Fruit fly (Drosophila melanogaster): Measurements from ENCODE around the gene Art6.

The Art6 gene

DNA sequence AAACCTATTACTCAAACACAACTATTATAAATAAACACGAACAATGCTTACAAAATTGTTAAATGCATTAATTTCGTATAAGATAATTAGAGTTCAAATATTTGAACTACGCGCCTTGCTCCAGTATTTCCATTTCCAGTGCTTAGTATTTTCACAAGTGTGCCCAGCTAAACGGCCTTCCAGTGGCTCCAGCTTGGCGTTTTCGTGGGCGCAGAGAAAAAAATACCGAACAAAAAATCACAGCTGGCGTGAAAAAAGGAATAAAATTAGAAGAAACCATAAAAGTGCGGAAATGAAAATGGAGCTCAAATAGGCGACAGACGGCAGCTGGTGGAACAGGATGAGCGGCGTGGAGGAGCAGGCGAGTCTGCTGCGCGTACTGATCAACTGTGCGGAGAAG lies 13.0 kb upstream of the Art6 start, which contains the start of gene Ipp:
TSS of gene Ipp (plus strand) at position 208 of the 400 bp plus-strand sequence.
- no peak for TF ChIP-seq Eip78C (GFP tag)
- TF ChIP-seq CG6163 (GFP tag; IDR thresholded peaks at IDR 0.05) = no peak
- TF ChIP-seq CG6854 (GFP tag; optimal IDR thresholded peaks at IDR 0.05) = no peak
- TF ChIP-seq CG8119 (GFP tag; IDR thresholded peaks at IDR 0.05) = no peak
- TF ChIP-seq fd85E (GFP tag; optimal IDR thresholded peaks at IDR 0.05) = no peak
- TF ChIP-seq eg (GFP tag; IDR thresholded peaks at IDR 0.05) = 0 out of 3 replicates have a peak, but pooled peaks have one; percentile 10
- TF ChIP-seq CG31627 (GFP tag; optimal IDR thresholded peaks at IDR 0.05) = no peak
- no peak for TF ChIP-seq Ets96B (tag; optimal IDR thresholded peaks at IDR 0.05)
- no peak for TF ChIP-seq CG10669 (GFP tag; optimal IDR thresholded peaks at IDR 0.05)

DNA sequence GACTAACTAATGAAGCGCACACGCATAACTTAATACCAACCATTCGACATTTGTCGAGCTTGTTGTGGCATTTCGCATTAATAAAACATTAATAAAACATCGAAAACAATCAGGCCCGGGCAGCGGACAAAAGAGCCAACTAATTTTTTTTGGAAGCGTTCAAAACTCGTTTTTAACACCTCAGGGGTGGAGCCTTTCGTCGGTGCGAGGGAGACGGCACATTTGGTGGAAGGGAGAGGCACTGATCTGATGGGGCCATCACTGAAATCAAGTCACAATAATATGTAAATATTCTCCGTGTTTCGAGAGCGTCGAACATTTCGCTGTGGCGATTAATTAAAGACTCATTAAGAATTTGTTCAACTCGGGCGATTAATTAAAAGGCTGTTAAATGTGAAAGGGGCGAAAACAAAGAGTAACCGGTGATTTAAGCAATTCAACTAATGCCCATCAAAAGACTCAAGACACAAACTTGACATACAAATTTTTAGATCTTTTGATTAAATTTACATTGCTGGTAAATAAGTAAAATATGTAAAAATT lies 11.3 kb upstream of the Art6 start:
- TF ChIP-seq achi (GFP tag; optimal IDR thresholded peaks at IDR 0.05) = no peak
- TF ChIP-seq vri (GFP tag; optimal IDR thresholded peaks at IDR 0.05) = no peak

DNA sequence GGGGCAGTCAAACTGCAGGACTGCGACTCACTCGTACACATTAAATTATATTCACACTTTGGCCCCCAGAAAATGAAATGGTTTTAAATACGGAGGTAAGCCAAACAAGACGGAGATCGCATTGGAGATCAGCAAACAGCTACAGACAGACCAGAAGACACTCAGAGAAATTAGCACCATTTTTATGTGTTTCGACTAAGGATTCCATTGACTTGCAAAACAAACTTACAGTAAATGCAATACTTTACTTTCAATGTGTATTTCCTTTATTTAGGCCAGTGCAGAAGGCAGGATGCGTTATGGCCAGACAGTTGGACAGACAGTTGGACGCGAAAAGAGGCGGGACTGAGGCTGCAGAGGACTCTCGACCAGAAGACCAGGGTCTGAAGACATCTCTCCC lies 9.6 kb upstream of the Art6 start:
- TF ChIP-seq esn (GFP tag; optimal IDR thresholded peaks at IDR 0.05) (peak; percentile 30), Smox (GFP tag; optimal IDR thresholded peaks at IDR 0.05) (peak; percentile 31), CG6163 (GFP tag; IDR thresholded peaks at IDR 0.05) (0 out of 3 replicates have a peak, but pooled peaks have one; percentile 34), CG31627 (GFP tag; optimal IDR thresholded peaks at IDR 0.05) (peak; percentile 18), Eip78C (GFP tag) (peak; percentile 41), eg (GFP tag; IDR thresholded peaks at IDR 0.05) (no peak), Met (GFP tag; optimal IDR thresholded peaks at IDR 0.05) (peak; percentile 39), CG6808 (GFP tag; optimal IDR thresholded peaks at IDR 0.05) (peak; percentile 7), CG32006 (GFP tag; optimal IDR thresholded peaks at IDR 0.05) (no peak), Sox14 (GFP tag; optimal IDR thresholded peaks at IDR 0.05) (no peak), pdm3 (GFP tag; optimal IDR thresholded peaks at IDR 0.05) (peak; percentile 9), CG1621 (tag; optimal IDR thresholded peaks at IDR 0.05) (peak; percentile 24), CG3032 (tag; optimal IDR thresholded peaks at IDR 0.05) (peak; percentile 6), Sox102F (GFP tag; optimal IDR thresholded peaks at IDR 0.05) (peak; percentile 1), topi (GFP tag; optimal IDR thresholded peaks at IDR 0.05) (peak; percentile 4), salr (GFP tag; optimal IDR thresholded peaks at IDR 0.05) (no peak), CG11294 (GFP tag; IDR thresholded peaks at IDR 0.05) (no peak), CG3919 (GFP tag; optimal IDR thresholded peaks at IDR 0.05) (peak; percentile 4), acj6 (GFP tag; optimal IDR thresholded peaks at IDR 0.05) (peak; percentile 1), CG6792 (GFP tag; optimal IDR thresholded peaks at IDR 0.05) (peak; percentile 18)

DNA sequence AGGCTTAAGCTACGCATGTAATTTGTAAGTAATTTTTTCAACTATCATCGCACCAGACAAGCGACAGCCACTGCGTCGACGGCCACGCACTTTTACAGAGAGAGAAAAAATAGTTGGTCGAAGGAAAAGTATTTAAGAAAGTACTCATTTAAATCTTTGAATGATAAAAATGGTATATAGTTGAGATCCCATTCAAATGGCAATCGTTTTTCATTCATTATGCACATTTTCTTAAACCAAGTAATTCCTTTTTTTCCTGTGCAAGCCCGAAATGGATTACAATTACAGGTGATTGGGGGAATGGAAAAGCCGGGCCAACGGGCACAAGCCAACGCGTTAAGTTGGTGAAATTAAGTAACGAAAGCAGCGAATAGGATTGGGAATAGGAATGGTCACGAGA lies 6.7 kb upstream of the Art6 start:
- no peak for TF ChIP-seq vri (GFP tag; optimal IDR thresholded peaks at IDR 0.05)
- peak in 1 of 2 experiments; percentile 46 for TF ChIP-seq salr (GFP tag; optimal IDR thresholded peaks at IDR 0.05)
- peak; percentile 32 for TF ChIP-seq CG10631 (GFP tag; optimal IDR thresholded peaks at IDR 0.05)
- TF ChIP-seq CG8119 (GFP tag; IDR thresholded peaks at IDR 0.05) = peak; percentile 81
- no peak for TF ChIP-seq Blimp-1 (GFP tag; optimal IDR thresholded peaks at IDR 0.05)
- TF ChIP-seq Gug (GFP tag; IDR thresholded peaks at IDR 0.05) = peak; percentile 60
- peak; percentile 64 for TF ChIP-seq CG6163 (GFP tag; IDR thresholded peaks at IDR 0.05)
- TF ChIP-seq cyc (GFP tag; optimal IDR thresholded peaks at IDR 0.05) = no peak
- TF ChIP-seq acj6 (GFP tag; optimal IDR thresholded peaks at IDR 0.05) = no peak
- TF ChIP-seq CG6276 (GFP tag; optimal IDR thresholded peaks at IDR 0.05) = peak; percentile 72
- TF ChIP-seq Smox (GFP tag; optimal IDR thresholded peaks at IDR 0.05) = no peak
- no peak for TF ChIP-seq svp (GFP tag)
- peak; percentile 35 for TF ChIP-seq CG3919 (GFP tag; optimal IDR thresholded peaks at IDR 0.05)
- TF ChIP-seq achi (GFP tag; optimal IDR thresholded peaks at IDR 0.05) = peak; percentile 45
- peak; percentile 86 for TF ChIP-seq eg (GFP tag; IDR thresholded peaks at IDR 0.05)
- peak; percentile 39 for TF ChIP-seq Lpt (GFP tag; optimal IDR thresholded peaks at IDR 0.05)
- peak; percentile 85 for TF ChIP-seq CG15336 (GFP tag; IDR thresholded peaks at IDR 0.05)
- peak; percentile 54 for TF ChIP-seq pdm3 (GFP tag; optimal IDR thresholded peaks at IDR 0.05)
- TF ChIP-seq OdsH (GFP tag; optimal IDR thresholded peaks at IDR 0.05) = peak; percentile 47
- peak; percentile 63 for TF ChIP-seq CG4318 (GFP tag; optimal IDR thresholded peaks at IDR 0.05)
- TF ChIP-seq Hr38 (GFP tag; optimal IDR thresholded peaks at IDR 0.05) = peak; percentile 23
- TF ChIP-seq Hr4 (GFP tag; optimal IDR thresholded peaks at IDR 0.05) = peak; percentile 82
- TF ChIP-seq CG3032 (tag; optimal IDR thresholded peaks at IDR 0.05) = no peak
- TF ChIP-seq Eip78C (GFP tag) = peak; percentile 82
- TF ChIP-seq net (GFP tag; optimal IDR thresholded peaks at IDR 0.05) = peak; percentile 56
- peak; percentile 86 for TF ChIP-seq CG32006 (GFP tag; optimal IDR thresholded peaks at IDR 0.05)
- TF ChIP-seq dac (GFP tag; optimal IDR thresholded peaks at IDR 0.05) = peak; percentile 44
- TF ChIP-seq fd85E (GFP tag; optimal IDR thresholded peaks at IDR 0.05) = no peak
- no peak for TF ChIP-seq fd59A (GFP tag; optimal IDR thresholded peaks at IDR 0.05)

All from whole organism, prepupa.